Worm (Caenorhabditis elegans): ENCODE results near the gene F22B7.3.

The F22B7.3 gene

DNA sequence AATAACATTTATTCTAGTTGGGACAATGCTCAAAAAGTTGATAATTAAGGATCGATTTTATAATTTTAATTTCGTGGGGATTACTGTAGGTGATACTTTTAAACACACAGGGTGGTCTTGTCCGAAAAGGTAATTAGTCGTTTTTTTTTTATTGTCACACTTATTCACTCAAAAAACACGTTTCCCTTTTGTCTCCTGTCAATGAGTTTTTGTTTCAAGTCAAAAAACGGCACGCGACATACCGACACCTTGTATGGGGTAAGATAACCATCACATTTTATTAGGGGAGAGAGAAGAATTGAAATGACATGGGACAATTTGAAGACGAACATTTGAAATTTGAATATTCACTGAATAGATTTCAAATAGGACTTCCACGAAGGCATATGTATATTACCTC is 23.6 kb upstream of the F22B7.3 start:
- TF ChIP-seq unc-62 (GFP tag; optimal IDR thresholded peaks at IDR 0.05) (no peak), Y53F4B.3 (GFP tag; IDR thresholded peaks at IDR 0.05) (no peak), let-607 (tag; optimal IDR thresholded peaks at IDR 0.05) (no peak), aptf-2 (GFP tag; conservative IDR thresholded peaks at IDR 0.05) (no peak), lag-1 (GFP tag; IDR thresholded peaks at IDR 0.05) (no peak), F39B2.1 (GFP tag; IDR thresholded peaks at IDR 0.05) (no peak), ztf-26 (tag; optimal IDR thresholded peaks at IDR 0.05) (no peak), tbp1 (GFP tag; optimal IDR thresholded peaks at IDR 0.05) (no peak), dpl-1 (GFP tag; optimal IDR thresholded peaks at IDR 0.05) (no peak), ceh-91 (GFP tag; IDR thresholded peaks at IDR 0.05) (no peak), B0035.1 (tag; optimal IDR thresholded peaks at IDR 0.05) (no peak), ceh-79 (tag; optimal IDR thresholded peaks at IDR 0.05) (no peak), nfya-1 (tag; optimal IDR thresholded peaks at IDR 0.05; ENCODE audit: borderline replicate concordance, insufficient read depth) (no peak)

- TF ChIP-seq akir-1 (GFP tag; optimal IDR thresholded peaks at IDR 0.05): no peak
- peak; percentile 53; the same call in 1 of the 2 replicates for TF ChIP-seq attf-3 (GFP tag; conservative IDR thresholded peaks at IDR 0.05)
- TF ChIP-seq dpl-1 (GFP tag; optimal IDR thresholded peaks at IDR 0.05): peak; percentile 60
- TF ChIP-seq sea-2 (GFP tag; IDR thresholded peaks at IDR 0.05): no peak
- TF ChIP-seq madf-8 (GFP tag; conservative IDR thresholded peaks at IDR 0.05): peak; percentile 87
- no peak for TF ChIP-seq mxl-1 (tag; optimal IDR thresholded peaks at IDR 0.05)
- TF ChIP-seq aptf-3 (GFP tag; IDR thresholded peaks at IDR 0.05): no peak
- peak; percentile 78 for TF ChIP-seq hsf-1 (GFP tag; IDR thresholded peaks at IDR 0.05)
- peak; percentile 69 for TF ChIP-seq F33H1.4 (GFP tag; IDR thresholded peaks at IDR 0.05)
- TF ChIP-seq Y79H2A.3 (GFP tag; conservative IDR thresholded peaks at IDR 0.05): peak; percentile 59; the same call in 1 of the 2 replicates
- TF ChIP-seq dox-1 (GFP tag; IDR thresholded peaks at IDR 0.05): peak; percentile 74
- TF ChIP-seq let-526 (GFP tag; IDR thresholded peaks at IDR 0.05): no peak
- TF ChIP-seq ceh-91 (GFP tag; IDR thresholded peaks at IDR 0.05): peak; percentile 74
- TF ChIP-seq madf-6 (GFP tag; IDR thresholded peaks at IDR 0.05): peak; percentile 95
- TF ChIP-seq lin-54 (GFP tag; optimal IDR thresholded peaks at IDR 0.05): peak; percentile 59
- TF ChIP-seq ZK185.1 (tag; optimal IDR thresholded peaks at IDR 0.05; ENCODE audit: poor library complexity, severe bottlenecking): no peak
- TF ChIP-seq lsl-1 (GFP tag; optimal IDR thresholded peaks at IDR 0.05): peak; percentile 61
- TF ChIP-seq B0261.1 (tag; optimal IDR thresholded peaks at IDR 0.05): no peak
- peak; percentile 57 for TF ChIP-seq mcd-1 (GFP tag; IDR thresholded peaks at IDR 0.05)
- TF ChIP-seq ekl-4 (GFP tag; IDR thresholded peaks at IDR 0.05): 0 out of 2 replicates have a peak, but pooled peaks have one; percentile 16
- TF ChIP-seq lin-35 (GFP tag; optimal IDR thresholded peaks at IDR 0.05): peak in 1 of 3 experiments; percentile 65
- TF ChIP-seq D2030.7 (GFP tag; IDR thresholded peaks at IDR 0.05): peak; percentile 76
- TF ChIP-seq efl-1 (GFP tag; optimal IDR thresholded peaks at IDR 0.05): peak; percentile 89
- TF ChIP-seq Y53G8AR.9 (GFP tag; conservative IDR thresholded peaks at IDR 0.05): no peak
- TF ChIP-seq attf-5 (GFP tag; optimal IDR thresholded peaks at IDR 0.05): no peak
- TF ChIP-seq ceh-100 (GFP tag; IDR thresholded peaks at IDR 0.05): no peak
- TF ChIP-seq snpc-3.4 (tag; optimal IDR thresholded peaks at IDR 0.05): peak; percentile 63
- TF ChIP-seq xnd-1 (tag; optimal IDR thresholded peaks at IDR 0.05): peak; percentile 70
- TF ChIP-seq madf-3 (GFP tag; IDR thresholded peaks at IDR 0.05): peak; percentile 81
- no peak for TF ChIP-seq C17E4.6 (GFP tag; IDR thresholded peaks at IDR 0.05)
- TF ChIP-seq tbp1 (GFP tag; optimal IDR thresholded peaks at IDR 0.05): peak; percentile 10
- peak; percentile 16; the same call in 1 of the 2 replicates for TF ChIP-seq rcor-1 (GFP tag; IDR thresholded peaks at IDR 0.05)
- no peak for TF ChIP-seq ceh-27 (GFP tag; optimal IDR thresholded peaks at IDR 0.05)
These were observed 20.2 kb upstream of the F22B7.3 start, which contains the start of the genes polk-1 and gpr-1 for ce11 chrIII:8628405-8628982. Gene polk-1, minus strand, starts transcription at chrIII:8628590. Gene gpr-1, plus strand, starts transcription at chrIII:8628932.

All from whole organism, young adult.